Fruit fly (Drosophila melanogaster): ENCODE measurements around the gene Raf.

Raf gene

dm6 chrX:2306307-2306706, 11.0 kb downstream of the Raf start (continued):
- TF ChIP-seq CG10274 (GFP tag; optimal IDR thresholded peaks at IDR 0.05), result peak; percentile 51
- TF ChIP-seq CG3726 (GFP tag; IDR thresholded peaks at IDR 0.05), result 0 out of 3 replicates have a peak, but pooled peaks have one; percentile 47
- TF ChIP-seq schlank (tag; optimal IDR thresholded peaks at IDR 0.05), result no peak
- TF ChIP-seq CG2199 (GFP tag; IDR thresholded peaks at IDR 0.05), result no peak
- TF ChIP-seq Nf-YA (GFP tag; IDR thresholded peaks at IDR 0.05), result peak; percentile 34; the same call in 1 of the 2 replicates
- no peak for TF ChIP-seq CG2202 (tag; optimal IDR thresholded peaks at IDR 0.05)
- no peak for TF ChIP-seq en (GFP tag; optimal IDR thresholded peaks at IDR 0.05)
- TF ChIP-seq CG4617 (GFP tag; optimal IDR thresholded peaks at IDR 0.05; ENCODE audit: borderline replicate concordance), result no peak
- TF ChIP-seq chm (GFP tag; IDR thresholded peaks at IDR 0.05), result 0 out of 2 replicates have a peak, but pooled peaks have one; percentile 19
- TF ChIP-seq CG8281 (tag; optimal IDR thresholded peaks at IDR 0.05), result peak; percentile 23
- no peak for TF ChIP-seq Scr (GFP tag; IDR thresholded peaks at IDR 0.05; ENCODE audit: partially characterized antibody)
- TF ChIP-seq pita (GFP tag; optimal IDR thresholded peaks at IDR 0.05), result no peak
- TF ChIP-seq zf30C (GFP tag; optimal IDR thresholded peaks at IDR 0.05), result no peak
- TF ChIP-seq pan (optimal IDR thresholded peaks at IDR 0.05), result no peak
- peak in 1 of 2 experiments; percentile 76 for TF ChIP-seq pan (GFP tag; optimal IDR thresholded peaks at IDR 0.05 in 1 of 2, IDR thresholded peaks at IDR 0.05 in 1 of 2)
- peak; percentile 74 for TF ChIP-seq CG14441 (GFP tag; IDR thresholded peaks at IDR 0.05)
- TF ChIP-seq hb (GFP tag; IDR thresholded peaks at IDR 0.05; ENCODE audit: partially characterized antibody), result no peak
- TF ChIP-seq CG14965 (GFP tag; optimal IDR thresholded peaks at IDR 0.05; ENCODE audit: borderline replicate concordance), result peak; percentile 12
- TF ChIP-seq Doc2 (GFP tag; IDR thresholded peaks at IDR 0.05), result no peak
- TF ChIP-seq CG1602 (GFP tag; optimal IDR thresholded peaks at IDR 0.05), result peak; percentile 26
- no peak for TF ChIP-seq cato (GFP tag; optimal IDR thresholded peaks at IDR 0.05; ENCODE audit: borderline replicate concordance)
- TF ChIP-seq ac (GFP tag; optimal IDR thresholded peaks at IDR 0.05), result no peak
- no peak for TF ChIP-seq CG9876 (GFP tag; optimal IDR thresholded peaks at IDR 0.05)
- TF ChIP-seq chif (GFP tag; optimal IDR thresholded peaks at IDR 0.05), result peak; percentile 22 to 40
- TF ChIP-seq Antp (GFP tag; optimal IDR thresholded peaks at IDR 0.05), result peak; percentile 59
- TF ChIP-seq TFAM (GFP tag; optimal IDR thresholded peaks at IDR 0.05), result no peak
- peak; percentile 54; the same call in 1 of the 2 replicates for TF ChIP-seq ttk (GFP tag; IDR thresholded peaks at IDR 0.05)
- no peak for TF ChIP-seq emc (GFP tag; optimal IDR thresholded peaks at IDR 0.05)
- peak; percentile 33; the same call in 1 of the 2 replicates for TF ChIP-seq CG9215 (GFP tag; IDR thresholded peaks at IDR 0.05)
- no peak for TF ChIP-seq CG6813 (GFP tag; optimal IDR thresholded peaks at IDR 0.05)
- peak; percentile 6 for TF ChIP-seq disco-r (GFP tag; optimal IDR thresholded peaks at IDR 0.05)
- TF ChIP-seq peb (GFP tag; IDR thresholded peaks at IDR 0.05), result no peak
- no peak for TF ChIP-seq CG16813 (GFP tag; IDR thresholded peaks at IDR 0.05; ENCODE audit: partially characterized antibody)

dm6 chrX:2306760-2307159, 11.5 kb downstream of the Raf start:
- no peak for TF ChIP-seq chif (GFP tag; optimal IDR thresholded peaks at IDR 0.05)
- no peak for TF ChIP-seq H2.0 (GFP tag; IDR thresholded peaks at IDR 0.05)
- no peak for TF ChIP-seq chn (GFP tag; optimal IDR thresholded peaks at IDR 0.05)
- TF ChIP-seq CG9797 (GFP tag; optimal IDR thresholded peaks at IDR 0.05), result no peak
- no peak for TF ChIP-seq CG9609 (GFP tag; optimal IDR thresholded peaks at IDR 0.05)
- TF ChIP-seq peb (GFP tag; IDR thresholded peaks at IDR 0.05), result no peak
- no peak for TF ChIP-seq cato (GFP tag; optimal IDR thresholded peaks at IDR 0.05; ENCODE audit: borderline replicate concordance)
- TF ChIP-seq ara (GFP tag; IDR thresholded peaks at IDR 0.05), result no peak
- no peak for TF ChIP-seq E2f2 (GFP tag; IDR thresholded peaks at IDR 0.05)
- no peak for TF ChIP-seq zf30C (GFP tag; optimal IDR thresholded peaks at IDR 0.05)
- TF ChIP-seq chinmo (GFP tag; IDR thresholded peaks at IDR 0.05; ENCODE audit: partially characterized antibody), result peak; percentile 15; the same call in 1 of the 4 replicates
- peak; percentile 91 for TF ChIP-seq crol (GFP tag; IDR thresholded peaks at IDR 0.05)
- TF ChIP-seq tap (tag; optimal IDR thresholded peaks at IDR 0.05), result no peak
- no peak for TF ChIP-seq CG32772 (GFP tag; IDR thresholded peaks at IDR 0.05)
- no peak for TF ChIP-seq kah (GFP tag; optimal IDR thresholded peaks at IDR 0.05)
- TF ChIP-seq Oaz (GFP tag; IDR thresholded peaks at IDR 0.05), result no peak
- TF ChIP-seq CG1832 (GFP tag; optimal IDR thresholded peaks at IDR 0.05), result peak; percentile 25
- TF ChIP-seq CG17186 (GFP tag; optimal IDR thresholded peaks at IDR 0.05), result no peak
- no peak for TF ChIP-seq CG4707 (GFP tag; optimal IDR thresholded peaks at IDR 0.05)
- TF ChIP-seq Lhr (GFP tag; optimal IDR thresholded peaks at IDR 0.05), result no peak
- TF ChIP-seq sim (GFP tag; IDR thresholded peaks at IDR 0.05), result no peak
- TF ChIP-seq luna (GFP tag; optimal IDR thresholded peaks at IDR 0.05), result no peak
- TF ChIP-seq rib (GFP tag; IDR thresholded peaks at IDR 0.05), result no peak
